Fruit fly (Drosophila melanogaster) ovary, adult (tissue): ENCODE measurements around the gene CG10738.

Experiments
- CG17801 ChIP-seq: fragments of 200-800 bp; optimal IDR thresholded peaks from 2 replicates; lab custom pipeline; 2019; ENCODE audit warnings: missing biosample characterization, mild to moderate bottlenecking, missing genetic modification characterization, moderate library complexity; ENCODE audit not compliant: partially characterized antibody

Gene CG10738

DNA sequence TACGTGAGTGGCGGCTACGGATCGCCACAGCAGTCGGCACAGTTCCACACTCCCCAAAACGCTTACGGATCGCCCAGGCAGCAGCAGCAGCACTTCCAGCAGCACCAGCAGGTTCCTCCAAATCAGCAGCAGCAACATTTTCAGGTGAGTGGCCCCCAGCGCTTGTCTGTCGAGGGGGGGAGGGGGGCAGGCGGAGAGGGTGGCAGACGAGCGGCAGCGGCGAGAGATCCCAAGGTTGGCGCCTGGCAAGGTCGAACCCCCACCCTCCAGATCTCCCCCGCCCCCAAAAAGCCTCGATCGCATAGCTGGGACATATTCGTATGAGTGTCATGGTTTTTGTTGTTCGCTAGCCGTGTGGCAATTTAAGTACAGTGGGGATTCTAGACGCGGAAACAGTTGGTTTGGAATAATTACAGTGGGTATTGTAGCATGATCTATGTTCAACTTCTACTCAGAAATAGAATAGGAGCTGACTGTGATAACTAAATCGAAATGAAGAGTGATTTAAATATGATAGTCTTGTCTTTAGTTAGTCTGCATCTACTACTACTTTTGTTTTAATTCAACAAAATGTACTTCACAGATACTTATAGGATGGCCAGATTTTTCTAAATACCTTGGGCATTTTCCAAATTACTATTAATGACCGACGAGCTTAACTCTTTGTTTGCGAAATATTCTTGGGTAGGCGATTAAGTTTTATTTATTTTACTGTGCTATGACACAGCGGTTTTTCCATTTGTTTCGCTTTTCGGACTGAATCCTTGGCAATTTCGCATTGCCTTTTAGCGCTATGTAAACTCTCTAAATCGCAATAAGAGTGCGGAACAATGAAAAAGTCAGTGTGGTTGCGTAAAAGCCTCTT is 28.0 kb downstream of the CG10738 start:
- TF ChIP-seq CG17801 = no peak

dm6 chr3L:13479204-13479600 is 28.6 kb downstream of the CG10738 start:
- no peak for TF ChIP-seq CG17801

- peak; percentile 44 for TF ChIP-seq CG17801
Measured at dm6 chr3L:13479609-13480240, 29.2 kb downstream of the CG10738 start.

DNA sequence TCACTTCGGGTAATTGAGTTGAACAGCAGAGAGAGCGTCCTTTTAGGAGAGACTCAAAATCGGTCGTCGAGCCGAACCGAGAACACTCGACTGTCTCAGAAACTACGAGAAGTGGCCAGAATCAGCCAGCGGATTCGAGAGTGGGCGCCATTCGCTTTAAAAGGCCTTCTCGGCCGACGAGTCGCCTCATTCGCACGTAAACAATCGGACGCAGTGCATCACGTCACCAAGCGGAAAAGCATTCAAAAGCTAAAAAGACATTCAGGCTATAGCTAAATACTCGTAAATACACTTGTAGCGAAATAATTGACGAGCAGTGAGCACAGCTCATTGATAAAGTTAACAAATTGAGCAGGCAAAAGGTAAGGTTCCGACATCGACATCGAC is 29.7 kb downstream of the CG10738 start:
- TF ChIP-seq CG17801 = no peak

- no peak for TF ChIP-seq CG17801
Measured at dm6 chr3L:13486041-13486859, 35.7 kb downstream of the CG10738 start, which contains the start of the genes Abp1 and Tgi. Abp1 (minus strand) TSS chr3L:13486280. Tgi (plus strand) TSS chr3L:13486797.

DNA sequence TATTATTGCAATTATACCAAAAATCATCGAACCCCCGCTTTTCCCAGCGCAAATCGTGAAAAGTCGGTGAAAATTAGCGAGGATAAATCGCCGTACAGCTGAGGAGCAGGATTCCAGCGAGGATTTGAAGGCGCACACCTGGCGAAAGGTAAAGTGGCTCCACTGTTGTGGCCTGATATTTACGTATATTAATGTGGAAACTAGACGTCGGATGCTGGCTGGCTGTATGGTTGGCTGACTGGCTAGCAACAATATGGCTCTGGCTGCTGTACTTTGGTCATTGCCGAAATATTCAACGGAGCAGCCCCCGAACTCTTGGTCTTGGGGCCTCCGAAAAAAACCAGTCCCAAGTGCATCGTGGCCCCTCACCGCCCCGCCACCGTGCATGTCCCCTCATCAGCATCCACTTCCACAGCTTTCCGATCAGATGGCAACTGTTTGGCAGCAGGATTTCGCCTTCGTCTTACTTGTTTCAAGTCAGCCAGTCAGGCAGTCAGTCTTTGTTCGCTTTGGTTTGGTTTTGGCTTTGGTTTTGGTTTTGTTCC is 36.4 kb downstream of the CG10738 start:
- TF ChIP-seq CG17801 = no peak

dm6 chr3L:13488129-13488876 is 37.7 kb downstream of the CG10738 start:
- no peak for TF ChIP-seq CG17801

dm6 chr3L:13489193-13489752 is 38.7 kb downstream of the CG10738 start:
- TF ChIP-seq CG17801 = no peak

DNA sequence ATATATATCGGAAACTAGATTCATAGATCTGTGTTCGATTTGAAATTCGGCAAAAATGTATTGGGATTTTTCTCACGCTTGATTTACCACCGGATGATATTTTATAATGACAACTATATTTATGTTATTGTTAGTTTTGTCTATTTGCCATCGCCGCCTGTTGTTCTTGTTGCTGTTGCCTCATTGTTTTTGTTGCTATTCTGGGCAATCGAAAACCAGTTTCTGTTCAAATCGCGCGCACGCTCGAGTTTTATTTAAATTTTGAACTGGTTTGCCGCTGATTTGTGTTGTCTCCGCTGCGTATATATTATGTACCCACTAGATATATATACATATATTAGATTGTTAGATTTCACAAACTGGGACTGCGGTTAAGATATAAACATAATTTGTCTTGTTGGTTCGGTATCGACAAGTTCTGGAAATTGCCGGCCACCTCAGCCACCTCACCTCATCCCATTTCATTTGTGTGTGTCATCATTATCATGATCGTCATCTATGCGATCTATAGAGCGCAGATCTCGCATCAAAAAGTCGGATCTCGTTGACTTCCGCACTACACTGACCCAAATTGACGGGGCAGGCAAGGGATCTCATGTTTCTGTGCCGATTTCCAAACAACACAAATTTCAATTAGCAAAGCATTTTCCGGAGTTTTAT is 40.2 kb downstream of the CG10738 start:
- no peak for TF ChIP-seq CG17801

DNA sequence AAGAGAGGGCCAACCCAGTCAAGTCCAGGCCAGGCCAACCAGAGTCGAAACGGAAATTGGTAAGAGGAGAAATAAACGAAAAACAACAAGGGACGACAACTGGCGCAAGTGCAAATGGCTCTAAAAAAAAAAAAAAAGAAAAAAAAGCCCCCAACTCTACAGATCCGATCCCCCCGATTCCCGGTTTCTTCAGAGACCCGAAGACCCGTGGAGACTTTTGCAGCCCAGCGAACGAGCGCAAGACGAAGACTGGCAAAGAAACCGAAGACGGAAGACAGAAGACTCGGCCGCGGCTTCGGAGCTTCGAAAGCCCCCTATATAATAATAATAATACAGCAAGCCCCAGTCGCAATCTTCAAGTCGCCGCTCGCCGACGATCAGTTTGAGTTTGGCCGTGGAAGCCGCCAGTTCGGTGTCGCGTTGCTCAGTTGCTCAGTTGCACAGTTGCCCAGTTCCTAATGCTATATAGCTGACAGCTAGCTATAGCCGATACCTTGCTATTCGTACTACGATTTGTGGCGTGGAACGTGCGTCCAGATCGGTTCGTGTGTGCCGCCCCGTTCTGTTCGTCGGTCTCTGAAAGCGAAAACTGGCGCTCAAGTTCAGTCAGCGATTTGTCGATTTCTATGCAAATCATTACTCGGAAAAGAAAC is 43.9 kb downstream of the CG10738 start:
- peak; percentile 37 for TF ChIP-seq CG17801

DNA sequence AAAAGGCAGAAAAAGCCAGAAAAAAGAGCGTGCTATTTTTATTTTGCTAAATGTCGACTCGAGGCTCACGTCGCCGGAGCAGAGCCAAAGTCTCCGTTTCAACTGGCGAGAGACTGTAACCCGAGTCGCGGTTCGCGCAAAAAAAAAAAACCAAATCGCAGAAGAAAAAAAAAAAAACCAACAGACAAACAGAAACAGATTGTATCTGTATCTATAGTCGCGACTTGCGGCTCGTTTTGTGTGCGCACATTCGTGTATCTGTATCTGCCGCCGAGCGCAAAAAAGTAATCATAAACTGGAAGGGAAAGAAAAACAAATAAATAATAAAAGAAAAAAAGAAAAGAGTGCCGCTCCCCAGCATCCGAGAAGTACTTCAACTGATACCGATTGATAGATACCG is 44.5 kb downstream of the CG10738 start:
- TF ChIP-seq CG17801 = no peak

DNA sequence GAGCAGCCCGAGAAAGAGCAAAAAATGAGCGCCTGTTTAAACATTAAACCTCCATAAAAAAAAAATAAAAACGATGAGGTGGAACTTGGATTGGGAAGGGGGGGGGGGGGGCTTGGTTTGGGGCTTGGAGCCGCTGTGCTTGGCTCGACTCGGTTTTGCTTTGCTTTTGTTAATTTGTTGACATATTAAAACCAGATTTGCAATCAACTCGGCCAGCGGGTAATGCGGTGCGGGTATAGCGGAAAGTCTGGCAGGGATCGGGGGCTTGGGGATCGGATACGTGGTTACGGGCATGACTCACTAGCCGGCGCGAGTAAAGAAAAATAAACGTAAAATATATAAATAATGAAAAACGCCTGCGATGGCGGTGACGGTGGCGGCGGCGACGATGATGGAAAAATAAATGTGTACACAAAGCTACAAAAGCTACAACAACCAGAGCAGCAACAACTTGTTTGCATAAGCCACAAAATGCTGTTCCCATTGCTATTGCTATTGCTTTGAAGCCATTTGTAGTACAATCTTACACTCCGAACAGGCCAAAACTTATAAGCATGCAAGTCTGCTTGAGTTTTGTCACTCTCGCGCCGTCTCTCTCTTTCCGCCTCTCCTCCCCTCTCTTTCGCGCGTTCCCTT is 47.3 kb downstream of the CG10738 start:
- TF ChIP-seq CG17801 = no peak

- TF ChIP-seq CG17801 = no peak
Measured at dm6 chr3L:13499531-13499930, 49.0 kb downstream of the CG10738 start.
